Worm (Caenorhabditis elegans) whole organism, mixed stage, embryonic: ENCODE results near the gene ZK945.7.

Experiments used
- blmp-1 ChIP-seq: fragments of 150-350 bp; optimal IDR thresholded peaks from 2 replicates; lab custom pipeline; 2014; ENCODE audit warnings: missing biosample characterization, missing genetic modification characterization
- ces-1 ChIP-seq: fragments of 150-350 bp; optimal IDR thresholded peaks from 2 replicates; lab custom pipeline; 2014; ENCODE audit warnings: missing biosample characterization, missing genetic modification reagents, missing genetic modification characterization
- elt-1 ChIP-seq: sonication (generic microtip); optimal IDR thresholded peaks from 2 replicates; lab custom pipeline; 2017; ENCODE audit warnings: missing genetic modification characterization, mild to moderate bottlenecking, missing compliant biosample characterization, antibody characterized with exemption, moderate library complexity, borderline replicate concordance; ENCODE audit not compliant: insufficient read depth
- elt-3 ChIP-seq: fragments of 150-350 bp; optimal IDR thresholded peaks from 2 replicates; lab custom pipeline; 2014; ENCODE audit warnings: missing biosample characterization, missing genetic modification characterization
- hlh-1 ChIP-seq: fragments of 150-350 bp; optimal IDR thresholded peaks from 2 replicates; lab custom pipeline; 2014; ENCODE audit warnings: missing biosample characterization, missing genetic modification reagents, missing genetic modification characterization
- lsy-2 ChIP-seq: fragments of 150-350 bp; optimal IDR thresholded peaks from 2 replicates; lab custom pipeline; 2014; ENCODE audit warnings: missing biosample characterization, missing genetic modification characterization
- nhr-237 ChIP-seq: fragments of 150-350 bp; optimal IDR thresholded peaks from 2 replicates; lab custom pipeline; 2014; ENCODE audit warnings: missing biosample characterization, missing genetic modification characterization
- snpc-4 ChIP-seq: fragments of 150-350 bp; optimal IDR thresholded peaks from 2 replicates; lab custom pipeline; 2014; ENCODE audit warnings: missing biosample characterization, missing genetic modification characterization
- ztf-11 ChIP-seq: fragments of 150-350 bp; optimal IDR thresholded peaks from 2 replicates; lab custom pipeline; 2014; ENCODE audit warnings: missing biosample characterization, missing genetic modification characterization

DNA sequence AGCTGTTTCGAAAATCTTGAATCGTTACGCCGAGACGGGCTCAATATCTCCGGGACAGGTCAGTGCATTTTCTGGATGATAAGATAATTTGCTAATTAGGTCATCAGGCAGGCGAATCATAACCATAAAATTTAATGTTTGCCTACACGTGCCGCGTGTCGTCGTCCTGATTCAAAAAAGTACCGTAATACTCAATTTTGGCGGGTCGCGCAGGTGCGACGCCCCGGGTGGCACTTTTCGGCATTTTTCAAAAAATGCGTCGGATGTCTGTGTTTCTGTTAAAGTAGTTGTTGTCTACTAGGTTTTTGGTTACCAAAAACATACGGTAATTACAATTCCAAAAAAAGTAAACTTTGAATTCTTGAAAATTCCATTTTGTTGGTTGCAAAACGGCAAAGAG, 39.2 kb upstream of the ZK945.7 start:
- TF ChIP-seq elt-1 (tag; lab: Kevin White, UChicago) (no peak), snpc-4 (no peak), hlh-1 (no peak), nhr-237 (no peak), ztf-11 (tag; lab: Kevin White, UChicago) (no peak), elt-3 (no peak), blmp-1 (tag; lab: Kevin White, UChicago) (no peak), ces-1 (GFP tag; lab: Kevin White, UChicago) (no peak), lsy-2 (tag; lab: Kevin White, UChicago) (no peak)
